Fruit fly (Drosophila melanogaster) whole organism: ENCODE data around the gene CheA75a.

Experiments
- EcR ChIP-seq, 2 experiments: fragments of >200 bp; optimal IDR thresholded peaks; 2 replicates each; lab custom pipeline; 2017; ENCODE audit warnings: missing biosample characterization in 2 of 2, missing genetic modification characterization in 2 of 2, missing genetic modification reagents in 2 of 2
- psq ChIP-seq: fragments of >200 bp; optimal IDR thresholded peaks from 2 replicates; lab custom pipeline; 2017

DNA sequence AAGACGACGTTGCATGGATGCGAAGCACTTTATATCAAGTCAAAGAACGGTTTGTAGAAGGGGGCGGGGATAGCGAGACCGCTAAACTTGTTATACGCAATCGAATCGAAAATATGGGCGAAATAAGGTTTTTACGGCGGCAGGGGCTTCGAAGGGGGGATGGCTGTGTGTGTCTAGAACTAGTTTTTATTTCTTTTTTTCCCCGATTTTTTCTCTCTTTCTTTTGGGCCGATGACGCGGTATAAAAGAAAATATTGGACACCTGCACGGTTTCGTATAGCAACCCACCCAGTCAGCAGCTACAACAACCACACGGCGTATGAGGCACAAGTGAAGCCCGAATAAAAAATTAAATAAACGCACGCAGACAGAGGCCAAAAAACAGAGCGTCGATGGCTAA lies 47.5 kb upstream of the CheA75a start:
- TF ChIP-seq EcR (GFP tag; optimal IDR thresholded peaks at IDR 0.05; lab: Kevin White, UChicago): no peak
- no peak for TF ChIP-seq psq (lab: Kevin White, UChicago)
